ENCODE assay signal across 5 fruit fly cellular contexts in genomic region chr2L:8951184-8951934, dm6.
TF ChIP-seq lines count a peak whose summit lies in the region.

TSS of gene C1GalTA (minus strand) at chr2L:8951216.

- TF ChIP-seq CTCF in whole organism, embryonic (GFP tag; optimal IDR thresholded peaks at IDR 0.05; lab: Kevin White, UChicago), result peak; percentile 61

TF ChIP-seq in whole organism, adult, 20 proteins besides CTCF, POLR2A, EP300 and RAD21 (continues in another document):
- TF ChIP-seq CG11617 (GFP tag; optimal IDR thresholded peaks at IDR 0.05; lab: Kevin White, UChicago) (peak; percentile 99), toe (GFP tag; optimal IDR thresholded peaks at IDR 0.05; lab: Kevin White, UChicago) (peak; percentile 48), pad (GFP tag; optimal IDR thresholded peaks at IDR 0.05; lab: Kevin White, UChicago) (peak; percentile 89), CG12768 (GFP tag; optimal IDR thresholded peaks at IDR 0.05; lab: Kevin White, UChicago) (peak; percentile 98), Hr96 (GFP tag; optimal IDR thresholded peaks at IDR 0.05; lab: Kevin White, UChicago) (peak; percentile 64), tj (GFP tag; optimal IDR thresholded peaks at IDR 0.05; lab: Kevin White, UChicago) (peak; percentile 84), ovo (GFP tag; optimal IDR thresholded peaks at IDR 0.05; lab: Kevin White, UChicago) (peak; percentile 74), cnc (optimal IDR thresholded peaks at IDR 0.05; lab: Kevin White, UChicago) (no peak), CG7045 (GFP tag; optimal IDR thresholded peaks at IDR 0.05; lab: Kevin White, UChicago) (peak; percentile 98), Clk (GFP tag; optimal IDR thresholded peaks at IDR 0.05; lab: Kevin White, UChicago) (peak; percentile 88), CG14711 (tag; optimal IDR thresholded peaks at IDR 0.05; lab: Kevin White, UChicago) (peak; percentile 97), Mnt (GFP tag; optimal IDR thresholded peaks at IDR 0.05; lab: Kevin White, UChicago) (peak; percentile 66), CG1620 (GFP tag; optimal IDR thresholded peaks at IDR 0.05; lab: Kevin White, UChicago) (peak; percentile 35), CG5204 (GFP tag; optimal IDR thresholded peaks at IDR 0.05; lab: Kevin White, UChicago) (peak; percentile 72), Crg-1 (GFP tag; optimal IDR thresholded peaks at IDR 0.05; lab: Kevin White, UChicago) (peak; percentile 90), CG33017 (tag; optimal IDR thresholded peaks at IDR 0.05; lab: Kevin White, UChicago) (peak; percentile 99), cic (GFP tag; optimal IDR thresholded peaks at IDR 0.05; lab: Kevin White, UChicago) (peak; percentile 91), kay (GFP tag; lab: Kevin White, UChicago; ENCODE audit: borderline replicate concordance) (peak; percentile 67)

TF ChIP-seq in whole organism, embryonic, 481 proteins besides CTCF, POLR2A, EP300 and RAD21 (continues in another document):
- no peak for TF ChIP-seq yki (optimal IDR thresholded peaks at IDR 0.05; lab: Kevin White, UChicago)
- peak; percentile 77; the same call in 1 of the 2 replicates for TF ChIP-seq CG10321 (GFP tag; IDR thresholded peaks at IDR 0.05; lab: Robert Waterston, UW)
- TF ChIP-seq CG17186 (GFP tag; optimal IDR thresholded peaks at IDR 0.05; lab: Kevin White, UChicago), result peak; percentile 60
- peak; percentile 96 for TF ChIP-seq CG13894 (tag; optimal IDR thresholded peaks at IDR 0.05; lab: Kevin White, UChicago)
- TF ChIP-seq Dek (tag; optimal IDR thresholded peaks at IDR 0.05; lab: Kevin White, UChicago), result peak; percentile 97
- peak; percentile 98 for TF ChIP-seq tap (tag; optimal IDR thresholded peaks at IDR 0.05; lab: Kevin White, UChicago)
- TF ChIP-seq Mad (GFP tag; optimal IDR thresholded peaks at IDR 0.05; lab: Kevin White, UChicago), result peak; percentile 57
- TF ChIP-seq CG3995 (GFP tag; optimal IDR thresholded peaks at IDR 0.05; lab: Kevin White, UChicago), result peak; percentile 43
- no peak for TF ChIP-seq D (optimal IDR thresholded peaks at IDR 0.05; lab: Kevin White, UChicago)
- peak; percentile 97 for TF ChIP-seq D (GFP tag; optimal IDR thresholded peaks at IDR 0.05; lab: Kevin White, UChicago)
- peak; percentile 97 for TF ChIP-seq CG10209 (GFP tag; optimal IDR thresholded peaks at IDR 0.05; lab: Kevin White, UChicago)
- peak; percentile 86 for TF ChIP-seq Oaz (GFP tag; IDR thresholded peaks at IDR 0.05; lab: Robert Waterston, UW)
- TF ChIP-seq CG1603 (tag; optimal IDR thresholded peaks at IDR 0.05; lab: Kevin White, UChicago), result peak; percentile 6
- TF ChIP-seq tna (GFP tag; IDR thresholded peaks at IDR 0.05; lab: Robert Waterston, UW; ENCODE audit: partially characterized antibody), result no peak
- peak; percentile 90; the same call in 2 of the 3 replicates for TF ChIP-seq Mrtf (GFP tag; IDR thresholded peaks at IDR 0.05; lab: Robert Waterston, UW)
- peak; percentile 81 for TF ChIP-seq CG4617 (GFP tag; optimal IDR thresholded peaks at IDR 0.05; lab: Kevin White, UChicago; ENCODE audit: borderline replicate concordance)
- no peak for TF ChIP-seq luna (GFP tag; optimal IDR thresholded peaks at IDR 0.05; lab: Kevin White, UChicago)
- peak; percentile 97 for TF ChIP-seq Drgx (GFP tag; IDR thresholded peaks at IDR 0.05; lab: Robert Waterston, UW)

TF ChIP-seq in whole organism, prepupa, 60 proteins besides CTCF, POLR2A, EP300 and RAD21 (continues in another document):
- TF ChIP-seq esn (GFP tag; optimal IDR thresholded peaks at IDR 0.05; lab: Kevin White, UChicago), result peak; percentile 96
- peak; percentile 87 for TF ChIP-seq CG8319 (GFP tag; optimal IDR thresholded peaks at IDR 0.05; lab: Kevin White, UChicago)
- peak; percentile 96 for TF ChIP-seq CG6276 (GFP tag; optimal IDR thresholded peaks at IDR 0.05; lab: Kevin White, UChicago)
- TF ChIP-seq acj6 (GFP tag; optimal IDR thresholded peaks at IDR 0.05; lab: Kevin White, UChicago), result peak; percentile 96
- TF ChIP-seq CG34406 (GFP tag; optimal IDR thresholded peaks at IDR 0.05; lab: Kevin White, UChicago), result peak; percentile 98
- no peak for TF ChIP-seq Hr38 (GFP tag; optimal IDR thresholded peaks at IDR 0.05; lab: Kevin White, UChicago)
- peak; percentile 94 for TF ChIP-seq fd59A (GFP tag; optimal IDR thresholded peaks at IDR 0.05; lab: Kevin White, UChicago)
- TF ChIP-seq Gug (GFP tag; IDR thresholded peaks at IDR 0.05; lab: Robert Waterston, UW), result peak; percentile 96
- peak; percentile 96 for TF ChIP-seq OdsH (GFP tag; optimal IDR thresholded peaks at IDR 0.05; lab: Kevin White, UChicago)
- TF ChIP-seq Hr4 (GFP tag; optimal IDR thresholded peaks at IDR 0.05; lab: Kevin White, UChicago), result peak; percentile 75
- TF ChIP-seq dac (GFP tag; optimal IDR thresholded peaks at IDR 0.05; lab: Kevin White, UChicago), result peak; percentile 81
- peak; percentile 92 for TF ChIP-seq net (GFP tag; optimal IDR thresholded peaks at IDR 0.05; lab: Kevin White, UChicago)
- TF ChIP-seq Smox (GFP tag; optimal IDR thresholded peaks at IDR 0.05; lab: Kevin White, UChicago), result peak; percentile 86
- peak; percentile 87 for TF ChIP-seq Sox14 (GFP tag; optimal IDR thresholded peaks at IDR 0.05; lab: Kevin White, UChicago)
- peak; percentile 96 for TF ChIP-seq CG16779 (tag; optimal IDR thresholded peaks at IDR 0.05; lab: Kevin White, UChicago)
- peak; percentile 99 for TF ChIP-seq CG8119 (GFP tag; IDR thresholded peaks at IDR 0.05; lab: Robert Waterston, UW)
- TF ChIP-seq ss (GFP tag; optimal IDR thresholded peaks at IDR 0.05; lab: Kevin White, UChicago), result peak; percentile 98 to 99
- TF ChIP-seq CG3032 (tag; optimal IDR thresholded peaks at IDR 0.05; lab: Kevin White, UChicago), result peak; percentile 100
- peak; percentile 97 for TF ChIP-seq CG6808 (GFP tag; optimal IDR thresholded peaks at IDR 0.05; lab: Kevin White, UChicago)

TF ChIP-seq in whole organism, pupa, 21 proteins besides CTCF, POLR2A, EP300 and RAD21:
- TF ChIP-seq CG13204 (GFP tag; optimal IDR thresholded peaks at IDR 0.05; lab: Kevin White, UChicago) (peak; percentile 92), rn (GFP tag; IDR thresholded peaks at IDR 0.05; lab: Robert Waterston, UW) (peak; percentile 94), Snoo (tag; optimal IDR thresholded peaks at IDR 0.05; lab: Kevin White, UChicago) (peak; percentile 97), CG8159 (tag; optimal IDR thresholded peaks at IDR 0.05; lab: Kevin White, UChicago) (peak; percentile 100), EcR (GFP tag; optimal IDR thresholded peaks at IDR 0.05; lab: Kevin White, UChicago) (peak; percentile 72), CG14655 (GFP tag; optimal IDR thresholded peaks at IDR 0.05; lab: Kevin White, UChicago) (peak; percentile 99), CG9948 (tag; optimal IDR thresholded peaks at IDR 0.05; lab: Kevin White, UChicago) (peak; percentile 100), fd96Ca (GFP tag; IDR thresholded peaks at IDR 0.05; lab: Robert Waterston, UW) (no peak), CG32121 (GFP tag; IDR thresholded peaks at IDR 0.05; lab: Robert Waterston, UW) (peak; percentile 96), CG10348 (GFP tag; IDR thresholded peaks at IDR 0.05; lab: Robert Waterston, UW) (peak; percentile 88; the same call in 1 of the 2 replicates), Pif1B (GFP tag; optimal IDR thresholded peaks at IDR 0.05; lab: Kevin White, UChicago) (peak; percentile 93), Ets98B (GFP tag; IDR thresholded peaks at IDR 0.05; lab: Robert Waterston, UW) (peak; percentile 88), CG12605 (GFP tag; IDR thresholded peaks at IDR 0.05; lab: Robert Waterston, UW) (peak; percentile 95), CG17806 (tag; optimal IDR thresholded peaks at IDR 0.05; lab: Kevin White, UChicago) (peak; percentile 99), gl (tag; optimal IDR thresholded peaks at IDR 0.05; lab: Kevin White, UChicago) (peak; percentile 92), CG4496 (GFP tag; IDR thresholded peaks at IDR 0.05; lab: Robert Waterston, UW) (peak; percentile 93), D1 (tag; optimal IDR thresholded peaks at IDR 0.05; lab: Kevin White, UChicago) (peak; percentile 100), CG15710 (tag; optimal IDR thresholded peaks at IDR 0.05; lab: Kevin White, UChicago) (peak; percentile 100), CG8301 (tag; optimal IDR thresholded peaks at IDR 0.05; lab: Kevin White, UChicago) (peak; percentile 99), Pif1A (GFP tag; optimal IDR thresholded peaks at IDR 0.05; lab: Kevin White, UChicago) (peak; percentile 87), CG34367 (tag; optimal IDR thresholded peaks at IDR 0.05; lab: Kevin White, UChicago) (peak; percentile 98)

TF ChIP-seq in whole organism, wandering third instar larva, 38 proteins besides CTCF, POLR2A, EP300 and RAD21 (continues in another document):
- peak; percentile 88 for TF ChIP-seq h (GFP tag; optimal IDR thresholded peaks at IDR 0.05; lab: Kevin White, UChicago)
- peak; percentile 36 to 42 for TF ChIP-seq dl (GFP tag; optimal IDR thresholded peaks at IDR 0.05; lab: Kevin White, UChicago; ENCODE audit: insufficient read depth in 1 of 2, partially characterized antibody in 2 of 2)
- TF ChIP-seq Sp1 (GFP tag; optimal IDR thresholded peaks at IDR 0.05; lab: Kevin White, UChicago), result peak; percentile 99
- no peak for TF ChIP-seq Abd-B (GFP tag; optimal IDR thresholded peaks at IDR 0.05; lab: Kevin White, UChicago)
- no peak for TF ChIP-seq GATAd (GFP tag; optimal IDR thresholded peaks at IDR 0.05; lab: Kevin White, UChicago)
- TF ChIP-seq jim (GFP tag; optimal IDR thresholded peaks at IDR 0.05; lab: Kevin White, UChicago), result no peak
- TF ChIP-seq ey (GFP tag; optimal IDR thresholded peaks at IDR 0.05; lab: Kevin White, UChicago), result peak; percentile 69
- no peak for TF ChIP-seq CG32264 (GFP tag; optimal IDR thresholded peaks at IDR 0.05; lab: Kevin White, UChicago)
- TF ChIP-seq tai (GFP tag; optimal IDR thresholded peaks at IDR 0.05; lab: Kevin White, UChicago), result peak; percentile 41
- peak; percentile 88 for TF ChIP-seq brk (GFP tag; optimal IDR thresholded peaks at IDR 0.05; lab: Kevin White, UChicago)
- TF ChIP-seq Hr78 (GFP tag; optimal IDR thresholded peaks at IDR 0.05; lab: Kevin White, UChicago), result no peak
- TF ChIP-seq Jra (GFP tag; optimal IDR thresholded peaks at IDR 0.05; lab: Kevin White, UChicago), result peak; percentile 36
- no peak for TF ChIP-seq dsf (GFP tag; optimal IDR thresholded peaks at IDR 0.05; lab: Kevin White, UChicago; ENCODE audit: borderline replicate concordance)
- TF ChIP-seq CG9705 (GFP tag; optimal IDR thresholded peaks at IDR 0.05; lab: Kevin White, UChicago), result peak; percentile 92
- no peak for TF ChIP-seq CrebA (GFP tag; optimal IDR thresholded peaks at IDR 0.05; lab: Kevin White, UChicago; ENCODE audit: borderline replicate concordance)
- peak; percentile 99 for TF ChIP-seq HLH106 (tag; optimal IDR thresholded peaks at IDR 0.05; lab: Kevin White, UChicago)
- peak; percentile 96 for TF ChIP-seq psq (GFP tag; optimal IDR thresholded peaks at IDR 0.05; lab: Kevin White, UChicago)
- TF ChIP-seq Mio (GFP tag; optimal IDR thresholded peaks at IDR 0.05; lab: Kevin White, UChicago), result no peak
- TF ChIP-seq foxo (GFP tag; optimal IDR thresholded peaks at IDR 0.05; lab: Kevin White, UChicago), result peak in 1 of 2 experiments; percentile 98
- peak; percentile 87 for TF ChIP-seq sv (GFP tag; optimal IDR thresholded peaks at IDR 0.05; lab: Kevin White, UChicago)
- TF ChIP-seq br (GFP tag; optimal IDR thresholded peaks at IDR 0.05; lab: Kevin White, UChicago), result peak; percentile 81
- no peak for TF ChIP-seq pan (optimal IDR thresholded peaks at IDR 0.05; lab: Kevin White, UChicago)
- TF ChIP-seq Dif (GFP tag; optimal IDR thresholded peaks at IDR 0.05; lab: Kevin White, UChicago; ENCODE audit: partially characterized antibody), result peak; percentile 70
